Worm (Caenorhabditis elegans): Measurements from ENCODE around the gene tag-115.

tag-115 gene

ce11 chrIV:13188959-13189358 lies 50.3 kb downstream of the tag-115 start, which contains the start of gene F58D2.4:
Gene F58D2.4, minus strand, starts transcription at chrIV:13189059.
- TF ChIP-seq zfh-2 (GFP tag; conservative IDR thresholded peaks at IDR 0.05) (no peak), sea-2 (GFP tag; IDR thresholded peaks at IDR 0.05) (no peak), ceh-100 (GFP tag; IDR thresholded peaks at IDR 0.05) (no peak), dpl-1 (GFP tag; optimal IDR thresholded peaks at IDR 0.05) (no peak), nhr-120 (GFP tag; IDR thresholded peaks at IDR 0.05) (no peak), nhr-80 (tag; optimal IDR thresholded peaks at IDR 0.05) (no peak), rec-8 (tag; optimal IDR thresholded peaks at IDR 0.05) (no peak), sptf-2 (GFP tag; optimal IDR thresholded peaks at IDR 0.05) (no peak), dpff-1 (tag; optimal IDR thresholded peaks at IDR 0.05) (no peak), B0035.1 (tag; optimal IDR thresholded peaks at IDR 0.05) (no peak), K12H6.12 (tag; optimal IDR thresholded peaks at IDR 0.05) (no peak), nhr-27 (tag; optimal IDR thresholded peaks at IDR 0.05) (no peak), fkh-3 (tag; optimal IDR thresholded peaks at IDR 0.05) (no peak), ceh-91 (GFP tag; IDR thresholded peaks at IDR 0.05) (no peak), D2030.7 (GFP tag; IDR thresholded peaks at IDR 0.05) (no peak), egrh-3 (GFP tag; IDR thresholded peaks at IDR 0.05) (no peak), madf-6 (GFP tag; IDR thresholded peaks at IDR 0.05) (no peak), lsy-27 (tag; optimal IDR thresholded peaks at IDR 0.05; ENCODE audit: borderline replicate concordance, insufficient read depth) (no peak), C06A6.2 (GFP tag; conservative IDR thresholded peaks at IDR 0.05) (no peak)

Measured in whole organism, young adult.